Fruit fly (Drosophila melanogaster) whole organism, prepupa: ENCODE data around the gene Men-b.

ENCODE experiments used
- CG10631 ChIP-seq: fragments of 200-800 bp; sonication (Bioruptor generic); optimal IDR thresholded peaks from 2 replicates; lab custom pipeline; 2016; ENCODE audit warnings: missing biosample characterization, missing genetic modification characterization
- CG1621 ChIP-seq: fragments of 200-800 bp; sonication (Bioruptor generic); optimal IDR thresholded peaks from 3 replicates; lab custom pipeline; 2018; ENCODE audit warnings: missing biosample characterization, mild to moderate bottlenecking, missing genetic modification characterization
- CG16779 ChIP-seq: fragments of 200-800 bp; sonication (Bioruptor generic); optimal IDR thresholded peaks from 3 replicates; lab custom pipeline; 2017; ENCODE audit warnings: missing biosample characterization, mild to moderate bottlenecking, missing genetic modification characterization
- CG3032 ChIP-seq: fragments of 200-800 bp; optimal IDR thresholded peaks from 2 replicates; lab custom pipeline; 2019; ENCODE audit warnings: missing biosample characterization, mild to moderate bottlenecking, missing genetic modification characterization, moderate library complexity
- CG32006 ChIP-seq: fragments of 200-800 bp; sonication (Bioruptor generic); optimal IDR thresholded peaks from 3 replicates; lab custom pipeline; 2017; ENCODE audit warnings: missing biosample characterization, mild to moderate bottlenecking, missing genetic modification characterization
- CG4318 ChIP-seq: fragments of 200-800 bp; sonication (Bioruptor generic); optimal IDR thresholded peaks from 3 replicates; lab custom pipeline; 2017; ENCODE audit warnings: missing biosample characterization, mild to moderate bottlenecking, missing genetic modification characterization
- CG6276 ChIP-seq: fragments of 200-800 bp; sonication (Bioruptor generic); optimal IDR thresholded peaks from 2 replicates; lab custom pipeline; 2017; ENCODE audit warnings: missing biosample characterization, mild to moderate bottlenecking, missing genetic modification characterization
- CG6792 ChIP-seq: fragments of 200-800 bp; sonication (Bioruptor generic); optimal IDR thresholded peaks from 3 replicates; lab custom pipeline; 2016; ENCODE audit warnings: missing biosample characterization, missing genetic modification characterization
- CG6808 ChIP-seq: fragments of 200-800 bp; sonication (Bioruptor generic); optimal IDR thresholded peaks from 3 replicates; lab custom pipeline; 2017; ENCODE audit warnings: missing biosample characterization, missing genetic modification characterization, mild to moderate bottlenecking, moderate library complexity, missing genetic modification reagents
- CG6854 ChIP-seq: fragments of 200-800 bp; sonication (Bioruptor generic); optimal IDR thresholded peaks from 2 replicates; lab custom pipeline; 2017; ENCODE audit warnings: missing biosample characterization, mild to moderate bottlenecking, missing genetic modification characterization
- CG8119 ChIP-seq: fragments of 200-800 bp; sonication (Bioruptor generic); IDR thresholded peaks from 3 replicates; pipeline ENCODE4 v1.3.6; 2022; ENCODE audit warnings: missing biosample characterization, missing genetic modification characterization
- CG8319 ChIP-seq: fragments of 200-800 bp; sonication (Bioruptor generic); optimal IDR thresholded peaks from 3 replicates; lab custom pipeline; 2016; ENCODE audit warnings: missing biosample characterization, missing genetic modification characterization
- CG9139 ChIP-seq: fragments of 200-800 bp; sonication (Bioruptor generic); optimal IDR thresholded peaks from 3 replicates; lab custom pipeline; 2017; ENCODE audit warnings: missing biosample characterization, mild to moderate bottlenecking, missing genetic modification characterization
- Eip75B ChIP-seq: fragments of 200-800 bp; sonication (Bioruptor generic); optimal IDR thresholded peaks from 3 replicates; lab custom pipeline; 2016; ENCODE audit warnings: missing biosample characterization, missing genetic modification characterization
- Eip78C ChIP-seq: fragments of 200-800 bp; sonication (Bioruptor generic); peaks from one replicate; lab custom pipeline; 2016; ENCODE audit warnings: missing biosample characterization, missing genetic modification characterization
- Eip93F ChIP-seq: fragments of 200-800 bp; sonication (Bioruptor generic); optimal IDR thresholded peaks from 2 replicates; lab custom pipeline; 2016; ENCODE audit warnings: missing biosample characterization, mild to moderate bottlenecking, missing genetic modification characterization
- Ets21C ChIP-seq: fragments of 200-800 bp; sonication (Bioruptor generic); optimal IDR thresholded peaks from 3 replicates; lab custom pipeline; 2016; ENCODE audit warnings: missing biosample characterization, missing genetic modification characterization
- Gug ChIP-seq: fragments of 200-800 bp; sonication (Bioruptor generic); IDR thresholded peaks from 2 replicates; pipeline ENCODE4 v1.3.6; 2022; ENCODE audit warnings: missing biosample characterization, missing genetic modification characterization
- Hr38 ChIP-seq: sonication (Bioruptor generic); optimal IDR thresholded peaks from 2 replicates; lab custom pipeline; 2016; ENCODE audit warnings: missing biosample characterization, missing genetic modification characterization
- Hr39 ChIP-seq: fragments of 200-800 bp; sonication (Bioruptor generic); optimal IDR thresholded peaks from 2 replicates; lab custom pipeline; 2016; ENCODE audit warnings: missing biosample characterization, missing genetic modification characterization
- Hr4 ChIP-seq: fragments of 200-800 bp; sonication (Bioruptor generic); optimal IDR thresholded peaks from 3 replicates; lab custom pipeline; 2016; ENCODE audit warnings: missing biosample characterization, missing genetic modification characterization
- Met ChIP-seq: fragments of 200-800 bp; sonication (Bioruptor generic); optimal IDR thresholded peaks from 3 replicates; lab custom pipeline; 2016; ENCODE audit warnings: missing biosample characterization, missing genetic modification characterization
- OdsH ChIP-seq: fragments of 200-800 bp; sonication (Bioruptor generic); optimal IDR thresholded peaks from 3 replicates; lab custom pipeline; 2016; ENCODE audit warnings: missing biosample characterization, missing genetic modification characterization
- Smox ChIP-seq: fragments of 200-800 bp; sonication (Bioruptor generic); optimal IDR thresholded peaks from 3 replicates; lab custom pipeline; 2016; ENCODE audit warnings: missing biosample characterization, missing genetic modification characterization
- Sox14 ChIP-seq: fragments of 200-800 bp; sonication (Bioruptor generic); optimal IDR thresholded peaks from 3 replicates; lab custom pipeline; 2016; ENCODE audit warnings: missing biosample characterization, missing genetic modification characterization
- achi ChIP-seq: fragments of 200-800 bp; sonication (Bioruptor generic); optimal IDR thresholded peaks from 3 replicates; lab custom pipeline; 2016; ENCODE audit warnings: missing biosample characterization, missing genetic modification characterization
- acj6 ChIP-seq: fragments of 200-800 bp; sonication (Bioruptor generic); optimal IDR thresholded peaks from 3 replicates; lab custom pipeline; 2016; ENCODE audit warnings: missing biosample characterization, missing genetic modification characterization
- cyc ChIP-seq: fragments of 200-800 bp; sonication (Bioruptor generic); optimal IDR thresholded peaks from 3 replicates; lab custom pipeline; 2016; ENCODE audit warnings: missing biosample characterization, missing genetic modification characterization
- dsx ChIP-seq: fragments of 200-800 bp; optimal IDR thresholded peaks from 3 replicates; lab custom pipeline; 2019; ENCODE audit warnings: missing biosample characterization, mild to moderate bottlenecking, missing genetic modification characterization, moderate library complexity; ENCODE audit not compliant: poor library complexity, severe bottlenecking
- esn ChIP-seq: fragments of 200-800 bp; sonication (Bioruptor generic); optimal IDR thresholded peaks from 2 replicates; lab custom pipeline; 2016; ENCODE audit warnings: missing biosample characterization, mild to moderate bottlenecking, missing genetic modification characterization, moderate library complexity
- fd59A ChIP-seq: fragments of 200-800 bp; sonication (Bioruptor generic); optimal IDR thresholded peaks from 2 replicates; lab custom pipeline; 2017; ENCODE audit warnings: missing biosample characterization, mild to moderate bottlenecking, missing genetic modification characterization, missing genetic modification reagents
- fd85E ChIP-seq: fragments of 200-800 bp; sonication (Bioruptor generic); optimal IDR thresholded peaks from 3 replicates; lab custom pipeline; 2016; ENCODE audit warnings: missing biosample characterization, missing genetic modification characterization
- fkh ChIP-seq: fragments of 200-800 bp; sonication (Bioruptor generic); optimal IDR thresholded peaks from 3 replicates; lab custom pipeline; 2017; ENCODE audit warnings: missing biosample characterization, mild to moderate bottlenecking, missing genetic modification characterization, moderate library complexity
- lz ChIP-seq: fragments of 200-800 bp; sonication (Bioruptor generic); optimal IDR thresholded peaks from 3 replicates; lab custom pipeline; 2016; ENCODE audit warnings: missing biosample characterization, missing genetic modification characterization
- net ChIP-seq: fragments of 200-800 bp; sonication (Bioruptor generic); optimal IDR thresholded peaks from 3 replicates; lab custom pipeline; 2016; ENCODE audit warnings: missing biosample characterization, missing genetic modification characterization
- pdm3 ChIP-seq: fragments of 200-800 bp; sonication (Bioruptor generic); optimal IDR thresholded peaks from 3 replicates; lab custom pipeline; 2016; ENCODE audit warnings: missing biosample characterization, missing genetic modification characterization
- ss ChIP-seq, 2 experiments: fragments of 200-800 bp; sonication (Bioruptor generic); optimal IDR thresholded peaks; 2 replicates in 1 of 2; 3 replicates in 1 of 2; lab custom pipeline; 2017 to 2018; ENCODE audit warnings: mild to moderate bottlenecking in 2 of 2, missing biosample characterization in 2 of 2, missing genetic modification characterization in 2 of 2, moderate library complexity in 1 of 2
- svp ChIP-seq: fragments of 200-800 bp; sonication (Bioruptor generic); peaks from one replicate; lab custom pipeline; 2016; ENCODE audit warnings: missing biosample characterization, missing genetic modification characterization
- topi ChIP-seq: fragments of 200-800 bp; sonication (Bioruptor generic); optimal IDR thresholded peaks from 3 replicates; lab custom pipeline; 2016; ENCODE audit warnings: missing biosample characterization, missing genetic modification characterization
- vri ChIP-seq: fragments of 200-800 bp; sonication (Bioruptor generic); optimal IDR thresholded peaks from 3 replicates; lab custom pipeline; 2016; ENCODE audit warnings: missing biosample characterization, mild to moderate bottlenecking, missing genetic modification characterization

The Men-b gene

DNA sequence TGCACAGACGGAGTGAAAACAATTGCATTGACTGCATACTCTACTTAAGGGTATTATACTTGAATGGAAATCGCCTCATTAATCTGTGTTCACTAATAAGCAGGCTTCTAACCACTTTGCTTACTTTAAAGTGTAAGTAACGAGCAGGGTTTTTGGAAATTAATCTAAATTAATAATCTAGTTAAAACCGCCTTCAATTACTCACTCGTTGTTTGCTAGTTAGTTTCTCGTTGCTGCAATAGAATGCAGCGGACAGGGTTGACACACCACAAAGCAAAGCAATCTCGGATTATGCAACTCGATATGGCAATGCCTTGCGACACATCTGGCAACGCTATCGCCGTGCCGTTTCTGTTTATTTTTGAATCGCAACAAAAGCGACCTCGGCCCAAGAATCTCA, 11.5 kb upstream of the Men-b start (continued):
- TF ChIP-seq Hr39 (GFP tag; lab: Kevin White, UChicago) (peak; percentile 69), fkh (GFP tag; lab: Kevin White, UChicago) (no peak), CG1621 (peak; percentile 15), Sox14 (GFP tag; lab: Kevin White, UChicago) (peak; percentile 85), CG10631 (GFP tag; lab: Kevin White, UChicago) (peak; percentile 37), Gug (no peak), Eip75B (peak; percentile 75), topi (GFP tag; lab: Kevin White, UChicago) (peak; percentile 80)

DNA sequence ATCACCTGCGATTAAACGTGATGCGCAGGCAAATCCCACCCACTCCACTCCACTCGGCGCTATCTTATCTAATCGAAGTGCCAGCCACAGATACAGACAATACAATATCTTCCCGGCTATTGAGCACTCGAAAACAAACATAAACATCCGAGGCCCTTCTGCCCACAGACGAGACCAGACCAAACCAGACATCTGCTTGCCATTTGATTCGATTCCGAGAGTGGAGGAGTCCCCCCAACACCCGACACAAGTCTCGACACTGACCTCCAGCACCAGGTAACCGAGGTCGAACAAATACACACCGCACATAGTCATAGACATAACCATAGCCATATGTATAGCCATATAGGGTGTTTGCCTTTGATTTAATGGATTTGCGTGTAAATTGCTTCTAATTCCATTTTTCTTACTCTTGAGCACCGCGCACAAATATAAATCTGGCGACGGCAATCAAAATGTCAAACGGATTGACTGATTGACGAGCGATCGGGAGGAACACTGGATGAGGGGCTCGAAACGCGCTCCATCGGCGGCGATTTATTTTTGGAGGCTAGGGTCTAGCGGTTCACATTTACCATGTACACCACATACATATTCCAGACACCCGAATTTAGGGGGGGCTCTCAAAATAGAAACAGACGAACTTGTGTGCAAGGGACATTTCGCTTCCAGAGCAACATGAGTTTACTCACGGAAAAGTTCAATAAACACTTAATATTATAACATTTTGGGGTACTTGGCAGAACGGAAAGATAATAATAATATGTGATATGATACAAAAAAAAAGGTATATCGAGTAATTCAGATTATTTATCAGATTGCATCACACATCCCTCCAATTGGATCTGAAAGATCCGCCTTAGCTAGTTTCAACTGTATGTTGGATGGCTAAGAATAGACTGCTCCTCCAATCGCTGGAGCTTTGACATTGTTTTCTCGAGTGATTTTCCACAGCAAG, 2.4 kb upstream of the Men-b start:
- no peak for TF ChIP-seq achi (GFP tag; lab: Kevin White, UChicago)
- TF ChIP-seq fkh (GFP tag; lab: Kevin White, UChicago): peak; percentile 61
- TF ChIP-seq CG3032 (tag; lab: Kevin White, UChicago): no peak
- no peak for TF ChIP-seq CG9139

- TF ChIP-seq CG6276 (GFP tag; lab: Kevin White, UChicago): peak; percentile 16
- peak; percentile 33 for TF ChIP-seq vri (GFP tag; lab: Kevin White, UChicago)
- no peak for TF ChIP-seq Met (GFP tag; lab: Kevin White, UChicago)
- TF ChIP-seq CG16779 (tag; lab: Kevin White, UChicago): peak; percentile 37
- TF ChIP-seq Eip78C (GFP tag; lab: Kevin White, UChicago): peak; percentile 57
- no peak for TF ChIP-seq net (GFP tag; lab: Kevin White, UChicago)
Observed at dm6 chr3R:27149884-27150676, 1.4 kb upstream of the Men-b start.

DNA sequence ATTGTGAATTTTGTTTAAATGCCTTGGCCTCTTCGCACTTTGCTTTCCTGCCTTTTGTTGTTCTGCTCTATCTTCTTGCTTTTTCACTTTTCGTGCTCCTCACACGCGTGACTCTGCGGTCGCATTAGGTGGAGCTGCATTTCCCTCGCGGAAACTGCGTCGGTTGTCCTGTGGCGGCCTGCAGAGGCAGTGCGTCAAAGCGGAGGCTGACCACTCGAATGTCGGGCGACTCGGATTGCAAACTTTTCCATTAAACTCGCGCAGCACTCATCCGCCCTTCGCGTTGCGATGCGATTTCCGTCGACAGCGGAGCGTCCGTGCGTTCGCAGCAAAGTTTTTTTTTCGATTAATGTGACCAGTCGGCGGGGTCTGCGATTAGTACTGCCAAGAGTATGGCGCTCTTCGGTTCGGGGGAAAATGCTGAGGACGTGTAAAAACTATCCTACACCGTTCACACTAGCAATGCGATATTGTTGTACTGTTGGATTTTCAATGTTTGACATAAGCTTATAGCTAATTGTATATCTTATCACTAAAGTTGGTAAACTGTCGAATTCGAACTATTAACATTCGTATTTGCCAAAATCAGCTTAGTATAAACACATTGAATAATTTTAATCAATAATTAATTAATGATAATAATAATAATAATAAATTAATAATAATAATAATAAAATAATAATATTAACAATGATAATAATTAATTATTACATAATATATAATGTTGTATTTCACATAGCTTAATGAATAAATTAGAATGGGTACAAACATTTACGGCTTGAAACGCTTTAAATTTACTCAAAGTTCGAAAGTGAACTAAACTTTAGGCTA, 562 bp upstream of the Men-b start, which contains the start of gene CG6051:
Gene CG6051 (minus strand): TSS at position 385 of the 831 bp plus-strand sequence.
- TF ChIP-seq OdsH (GFP tag; lab: Kevin White, UChicago) (peak; percentile 38), topi (GFP tag; lab: Kevin White, UChicago) (peak; percentile 35), Smox (peak; percentile 41), fd85E (GFP tag; lab: Kevin White, UChicago) (no peak), CG4318 (GFP tag; lab: Kevin White, UChicago) (peak; percentile 2), Hr4 (GFP tag; lab: Kevin White, UChicago) (peak; percentile 54), CG6792 (GFP tag; lab: Kevin White, UChicago) (peak; percentile 28), CG6808 (GFP tag; lab: Kevin White, UChicago) (peak; percentile 21), cyc (peak; percentile 44), lz (GFP tag; lab: Kevin White, UChicago) (peak; percentile 58), Eip75B (peak; percentile 28), Hr39 (GFP tag; lab: Kevin White, UChicago) (peak; percentile 48), Hr38 (GFP tag; lab: Kevin White, UChicago) (no peak), CG8319 (GFP tag; lab: Kevin White, UChicago) (no peak), Met (GFP tag; lab: Kevin White, UChicago) (no peak), svp (GFP tag; lab: Kevin White, UChicago) (peak; percentile 84), CG32006 (peak; percentile 62), CG6854 (GFP tag; lab: Kevin White, UChicago) (peak; percentile 66), esn (GFP tag; lab: Kevin White, UChicago) (peak; percentile 24), CG9139 (no peak), pdm3 (GFP tag; lab: Kevin White, UChicago) (peak; percentile 29), Eip78C (GFP tag; lab: Kevin White, UChicago) (peak; percentile 44), CG8119 (GFP tag; lab: Robert Waterston, UW) (no peak), fd59A (GFP tag; lab: Kevin White, UChicago) (no peak), dsx (peak; percentile 7), acj6 (GFP tag; lab: Kevin White, UChicago) (peak; percentile 42), Ets21C (GFP tag; lab: Kevin White, UChicago) (peak; percentile 36), Eip93F (GFP tag; lab: Kevin White, UChicago) (no peak), fkh (GFP tag; lab: Kevin White, UChicago) (peak; percentile 52), ss (GFP tag; optimal IDR thresholded peaks at IDR 0.05; lab: Kevin White, UChicago) (peak; percentile 41 to 46)
